Worm (Caenorhabditis elegans): ENCODE results near the gene F28C1.3.

Gene F28C1.3

DNA sequence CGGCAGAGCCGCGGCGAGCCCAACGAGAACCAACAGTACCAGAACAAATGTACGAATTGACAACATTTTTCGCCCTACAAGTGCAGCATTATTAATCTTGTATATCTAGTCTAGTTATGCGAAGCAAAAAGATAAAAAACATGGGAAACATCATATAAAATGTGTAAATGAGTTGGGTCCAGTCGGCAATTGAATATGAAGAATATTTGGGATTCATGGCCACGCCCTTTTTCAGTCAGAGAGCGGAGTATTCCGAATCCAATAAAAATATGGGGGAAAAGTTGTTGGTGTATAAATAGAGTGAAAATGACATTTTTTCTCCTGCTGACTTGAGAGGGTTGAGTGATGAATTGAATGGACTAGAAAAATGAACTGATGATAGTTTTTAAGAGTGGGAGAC, 37.7 kb downstream of the F28C1.3 start, which contains the start of gene nlp-46:
nlp-46 (minus strand) TSS at position 101 of the 400 bp plus-strand sequence.
- no peak for TF ChIP-seq nhr-12 (tag; optimal IDR thresholded peaks at IDR 0.05)
- no peak for TF ChIP-seq ham-2 (GFP tag; optimal IDR thresholded peaks at IDR 0.05)
- TF ChIP-seq zip-8 (tag; optimal IDR thresholded peaks at IDR 0.05), result no peak
- no peak for TF ChIP-seq lin-13 (tag; optimal IDR thresholded peaks at IDR 0.05)
- no peak for TF ChIP-seq nhr-28 (tag; optimal IDR thresholded peaks at IDR 0.05)
- no peak for TF ChIP-seq nhr-2 (tag; optimal IDR thresholded peaks at IDR 0.05)
- no peak for TF ChIP-seq elt-1 (tag; optimal IDR thresholded peaks at IDR 0.05; ENCODE audit: borderline replicate concordance, insufficient read depth)
- TF ChIP-seq unc-120 (tag; optimal IDR thresholded peaks at IDR 0.05; ENCODE audit: poor library complexity, severe bottlenecking), result no peak
- TF ChIP-seq hlh-1 (tag; optimal IDR thresholded peaks at IDR 0.05), result no peak
- no peak for TF ChIP-seq pha-4 (tag; optimal IDR thresholded peaks at IDR 0.05)

DNA sequence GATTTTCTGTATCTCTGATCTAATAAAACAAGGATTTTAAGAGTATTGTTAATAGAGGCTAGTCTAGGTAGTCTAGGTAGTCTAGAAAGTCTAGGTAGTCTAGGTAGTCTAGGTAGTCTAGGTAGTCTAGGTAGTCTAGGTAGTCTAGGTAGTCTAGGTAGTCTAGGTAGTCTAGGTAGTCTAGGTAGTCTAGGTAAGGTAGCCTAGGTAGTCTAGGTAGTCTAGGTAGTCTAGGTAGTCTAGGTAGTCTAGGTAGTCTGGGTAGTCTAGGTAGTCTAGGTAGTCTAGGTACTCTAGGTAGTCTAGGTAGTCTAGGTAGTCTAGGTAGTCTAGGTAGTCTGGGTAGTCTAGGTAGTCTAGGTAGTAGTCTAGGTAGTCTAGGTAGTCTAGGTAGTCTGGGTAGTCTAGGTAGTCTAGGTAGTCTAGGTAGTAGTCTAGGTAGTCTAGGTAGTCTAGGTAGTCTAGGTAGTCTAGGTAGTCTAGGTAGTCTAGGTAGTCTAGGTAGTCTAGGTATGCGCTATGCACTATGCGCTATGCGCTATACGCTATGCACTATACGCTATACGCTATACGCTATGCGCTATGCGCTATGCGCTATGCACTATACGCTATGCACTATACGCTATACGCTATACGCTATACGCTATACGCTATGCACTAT, 41.6 kb downstream of the F28C1.3 start:
- TF ChIP-seq sem-2 (GFP tag; optimal IDR thresholded peaks at IDR 0.05) (peak; percentile 38), bed-3 (GFP tag; optimal IDR thresholded peaks at IDR 0.05) (peak; percentile 52), ceh-83 (GFP tag; optimal IDR thresholded peaks at IDR 0.05) (peak; percentile 82), sptf-1 (tag; optimal IDR thresholded peaks at IDR 0.05) (peak; percentile 96), drap-1 (GFP tag; optimal IDR thresholded peaks at IDR 0.05) (peak; percentile 64), unc-120 (tag; optimal IDR thresholded peaks at IDR 0.05; ENCODE audit: poor library complexity, severe bottlenecking) (peak; percentile 56), nhr-12 (tag; optimal IDR thresholded peaks at IDR 0.05) (peak; percentile 39), M03D4.4 (tag; optimal IDR thresholded peaks at IDR 0.05) (peak; percentile 70), lin-32 (GFP tag; optimal IDR thresholded peaks at IDR 0.05) (peak; percentile 66), cnd-1 (tag; optimal IDR thresholded peaks at IDR 0.05) (peak; percentile 41), ham-2 (GFP tag; optimal IDR thresholded peaks at IDR 0.05) (peak; percentile 75), mls-2 (tag; optimal IDR thresholded peaks at IDR 0.05) (peak; percentile 77)

DNA sequence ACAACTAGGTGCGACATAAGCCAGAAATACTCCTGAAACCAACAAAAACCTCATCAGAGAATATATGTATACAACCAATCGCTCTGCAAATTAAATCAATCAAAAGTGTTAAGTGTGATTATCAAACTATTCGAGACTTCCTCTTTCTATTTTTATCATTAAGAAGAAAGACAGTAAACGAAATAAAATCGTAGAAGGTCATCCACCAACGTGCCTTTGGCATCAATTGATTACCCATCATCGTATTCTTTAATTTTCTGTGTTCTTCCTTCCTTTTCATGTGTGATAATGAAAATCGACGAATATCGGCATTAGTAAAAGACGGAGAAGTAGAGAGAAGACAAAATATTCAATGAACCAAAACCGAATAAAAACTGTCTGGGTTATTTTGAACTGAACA, 43.5 kb downstream of the F28C1.3 start:
- no peak for TF ChIP-seq ceh-43 (GFP tag; optimal IDR thresholded peaks at IDR 0.05)
- no peak for TF ChIP-seq lsy-2 (tag; optimal IDR thresholded peaks at IDR 0.05)
- TF ChIP-seq nhr-2 (tag; optimal IDR thresholded peaks at IDR 0.05), result no peak
- TF ChIP-seq zip-8 (tag; optimal IDR thresholded peaks at IDR 0.05), result no peak
- TF ChIP-seq nhr-12 (tag; optimal IDR thresholded peaks at IDR 0.05), result no peak
- no peak for TF ChIP-seq nhr-28 (tag; optimal IDR thresholded peaks at IDR 0.05)
- TF ChIP-seq mls-2 (tag; optimal IDR thresholded peaks at IDR 0.05), result no peak
- TF ChIP-seq tbx-8 (GFP tag; optimal IDR thresholded peaks at IDR 0.05), result no peak
- no peak for TF ChIP-seq flh-1 (GFP tag; optimal IDR thresholded peaks at IDR 0.05)
- no peak for TF ChIP-seq lin-13 (tag; optimal IDR thresholded peaks at IDR 0.05)
- no peak for TF ChIP-seq ham-2 (GFP tag; optimal IDR thresholded peaks at IDR 0.05)
- TF ChIP-seq ceh-39 (tag; optimal IDR thresholded peaks at IDR 0.05), result no peak
- no peak for TF ChIP-seq unc-62 (GFP tag; optimal IDR thresholded peaks at IDR 0.05)
- TF ChIP-seq sem-2 (GFP tag; optimal IDR thresholded peaks at IDR 0.05), result no peak
- no peak for TF ChIP-seq ceh-83 (GFP tag; optimal IDR thresholded peaks at IDR 0.05)
- TF ChIP-seq elt-3 (tag; optimal IDR thresholded peaks at IDR 0.05), result no peak
- no peak for TF ChIP-seq sptf-1 (tag; optimal IDR thresholded peaks at IDR 0.05)
- TF ChIP-seq snpc-4 (tag; optimal IDR thresholded peaks at IDR 0.05), result no peak
- no peak for TF ChIP-seq drap-1 (GFP tag; optimal IDR thresholded peaks at IDR 0.05)

DNA sequence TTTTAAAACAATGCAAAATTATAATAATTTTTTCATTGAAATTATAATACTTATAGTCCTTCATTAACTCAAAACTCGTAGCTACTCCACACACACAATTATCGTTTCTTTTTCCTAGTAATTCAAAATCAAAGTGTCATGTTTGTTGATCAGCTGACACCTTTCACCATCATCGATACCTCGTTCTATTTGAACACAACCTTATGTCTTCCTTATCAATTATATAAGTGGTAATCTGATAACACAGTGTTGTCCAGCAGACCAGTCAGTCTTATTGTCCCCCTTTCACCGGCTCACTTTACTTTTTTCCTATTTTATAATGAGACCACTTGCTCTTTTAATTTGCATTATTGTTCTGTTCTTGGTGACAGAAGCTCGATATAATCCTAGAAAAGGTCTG, 44.3 kb downstream of the F28C1.3 start, which contains the start of the genes T28H10.2 and lgmn-1:
T28H10.2 (minus strand) TSS at position 177 of the 400 bp plus-strand sequence.
lgmn-1 (plus strand) TSS at position 284 of the 400 bp plus-strand sequence.
- TF ChIP-seq elt-3 (tag; optimal IDR thresholded peaks at IDR 0.05), result no peak
- TF ChIP-seq ceh-43 (GFP tag; optimal IDR thresholded peaks at IDR 0.05), result no peak
- TF ChIP-seq drap-1 (GFP tag; optimal IDR thresholded peaks at IDR 0.05), result no peak
- TF ChIP-seq ztf-11 (tag; optimal IDR thresholded peaks at IDR 0.05), result no peak
- no peak for TF ChIP-seq tbx-8 (GFP tag; optimal IDR thresholded peaks at IDR 0.05)
- TF ChIP-seq unc-62 (GFP tag; optimal IDR thresholded peaks at IDR 0.05), result no peak
- no peak for TF ChIP-seq sptf-1 (tag; optimal IDR thresholded peaks at IDR 0.05)

DNA sequence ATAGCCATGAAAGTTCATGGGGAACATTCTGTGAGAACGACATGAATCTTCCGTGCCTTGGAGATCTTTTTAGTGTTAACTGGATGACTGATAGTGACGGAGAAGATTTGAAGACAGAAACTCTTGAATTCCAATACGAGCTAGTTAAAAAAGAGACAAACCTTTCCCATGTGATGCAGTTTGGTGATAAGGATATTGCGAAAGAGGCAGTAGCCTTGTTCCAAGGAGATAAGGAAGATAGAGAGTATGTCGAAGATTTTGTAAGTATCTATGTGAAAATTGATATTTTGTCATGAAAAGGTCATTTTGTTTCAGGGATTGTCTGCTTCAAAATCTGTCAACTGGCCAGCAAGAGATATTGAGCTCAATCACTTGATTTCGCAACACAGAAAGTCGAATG, 45.4 kb downstream of the F28C1.3 start:
- TF ChIP-seq elt-3 (tag; optimal IDR thresholded peaks at IDR 0.05), result no peak
- no peak for TF ChIP-seq bed-3 (GFP tag; optimal IDR thresholded peaks at IDR 0.05)
- TF ChIP-seq ham-2 (GFP tag; optimal IDR thresholded peaks at IDR 0.05), result no peak
- no peak for TF ChIP-seq lsy-2 (tag; optimal IDR thresholded peaks at IDR 0.05)
- no peak for TF ChIP-seq mab-5 (tag; optimal IDR thresholded peaks at IDR 0.05)
- no peak for TF ChIP-seq lin-32 (GFP tag; optimal IDR thresholded peaks at IDR 0.05)
- TF ChIP-seq ztf-11 (tag; optimal IDR thresholded peaks at IDR 0.05), result no peak
- TF ChIP-seq cnd-1 (tag; optimal IDR thresholded peaks at IDR 0.05), result no peak
- TF ChIP-seq sem-2 (GFP tag; optimal IDR thresholded peaks at IDR 0.05), result no peak
- TF ChIP-seq flh-1 (GFP tag; optimal IDR thresholded peaks at IDR 0.05), result no peak
- TF ChIP-seq sptf-1 (tag; optimal IDR thresholded peaks at IDR 0.05), result no peak
- no peak for TF ChIP-seq M03D4.4 (tag; optimal IDR thresholded peaks at IDR 0.05)
- TF ChIP-seq elt-1 (tag; optimal IDR thresholded peaks at IDR 0.05; ENCODE audit: borderline replicate concordance, insufficient read depth), result no peak
- TF ChIP-seq blmp-1 (tag; optimal IDR thresholded peaks at IDR 0.05), result no peak
- TF ChIP-seq ceh-43 (GFP tag; optimal IDR thresholded peaks at IDR 0.05), result no peak
- TF ChIP-seq ceh-83 (GFP tag; optimal IDR thresholded peaks at IDR 0.05), result no peak
- TF ChIP-seq tbx-8 (GFP tag; optimal IDR thresholded peaks at IDR 0.05), result no peak
- no peak for TF ChIP-seq nhr-2 (tag; optimal IDR thresholded peaks at IDR 0.05)
